Fruit fly (Drosophila melanogaster): Measurements from ENCODE around the gene sds22.
A peak's percentile ranks its signal among the peaks of the same experiment; 100 is the strongest.

sds22 gene

dm6 chr3R:17391313-17391845 is at the start of gene sds22, which contains the start of gene Brf (continued):
- TF ChIP-seq CG17829 (tag; optimal IDR thresholded peaks at IDR 0.05) (peak; percentile 96), bab2 (GFP tag; optimal IDR thresholded peaks at IDR 0.05) (peak; percentile 97), CG3995 (GFP tag; optimal IDR thresholded peaks at IDR 0.05) (peak; percentile 77), en (GFP tag; optimal IDR thresholded peaks at IDR 0.05) (peak; percentile 83), CG4404 (GFP tag; IDR thresholded peaks at IDR 0.05) (peak; percentile 95), CG42726 (GFP tag; IDR thresholded peaks at IDR 0.05; ENCODE audit: partially characterized antibody) (no peak), pzg (GFP tag; optimal IDR thresholded peaks at IDR 0.05) (peak; percentile 66), Bgb (GFP tag; IDR thresholded peaks at IDR 0.05; ENCODE audit: partially characterized antibody) (peak; percentile 74), corto (GFP tag; optimal IDR thresholded peaks at IDR 0.05) (peak; percentile 85), unpg (GFP tag; optimal IDR thresholded peaks at IDR 0.05) (peak; percentile 96), CG14441 (GFP tag; IDR thresholded peaks at IDR 0.05) (peak; percentile 91), knrl (GFP tag; IDR thresholded peaks at IDR 0.05; ENCODE audit: partially characterized antibody) (peak; percentile 87), Fer3 (tag; optimal IDR thresholded peaks at IDR 0.05) (peak; percentile 94), CG7987 (GFP tag; optimal IDR thresholded peaks at IDR 0.05) (peak; percentile 70), odd (GFP tag; optimal IDR thresholded peaks at IDR 0.05) (peak; percentile 88), TFAM (GFP tag; optimal IDR thresholded peaks at IDR 0.05) (peak; percentile 67), CG14667 (GFP tag; IDR thresholded peaks at IDR 0.05) (peak; percentile 94), ro (GFP tag; IDR thresholded peaks at IDR 0.05) (peak; percentile 84; the same call in 1 of the 2 replicates), gsb (GFP tag; IDR thresholded peaks at IDR 0.05) (peak; percentile 75), Kr (GFP tag; optimal IDR thresholded peaks at IDR 0.05) (peak; percentile 33), Dll (GFP tag; IDR thresholded peaks at IDR 0.05; ENCODE audit: partially characterized antibody) (peak; percentile 89), az2 (GFP tag; optimal IDR thresholded peaks at IDR 0.05) (peak; percentile 96), CG1024 (GFP tag; IDR thresholded peaks at IDR 0.05) (peak; percentile 86), Fer1 (GFP tag; optimal IDR thresholded peaks at IDR 0.05) (peak; percentile 93), D (optimal IDR thresholded peaks at IDR 0.05) (no peak), D (GFP tag; optimal IDR thresholded peaks at IDR 0.05) (peak; percentile 90), HHEX (GFP tag; optimal IDR thresholded peaks at IDR 0.05) (peak; percentile 92), scrt (GFP tag; optimal IDR thresholded peaks at IDR 0.05) (peak; percentile 91), eve (GFP tag; optimal IDR thresholded peaks at IDR 0.05) (peak in 1 of 2 experiments; percentile 95), twi (tag; optimal IDR thresholded peaks at IDR 0.05) (peak; percentile 94), C15 (GFP tag; IDR thresholded peaks at IDR 0.05) (peak; percentile 87; the same call in 2 of the 3 replicates), CG17802 (tag; optimal IDR thresholded peaks at IDR 0.05) (peak; percentile 81), Hmx (GFP tag; optimal IDR thresholded peaks at IDR 0.05) (peak; percentile 90), CG2129 (GFP tag; IDR thresholded peaks at IDR 0.05; ENCODE audit: partially characterized antibody) (peak; percentile 62), dpn (GFP tag; optimal IDR thresholded peaks at IDR 0.05) (peak; percentile 97), Hr3 (GFP tag; optimal IDR thresholded peaks at IDR 0.05) (peak; percentile 98), D19B (GFP tag; optimal IDR thresholded peaks at IDR 0.05) (peak; percentile 87), ranshi (GFP tag; IDR thresholded peaks at IDR 0.05) (peak; percentile 95), CG7786 (GFP tag; optimal IDR thresholded peaks at IDR 0.05) (peak; percentile 95), CG10979 (tag; optimal IDR thresholded peaks at IDR 0.05) (peak; percentile 92), hb (GFP tag; IDR thresholded peaks at IDR 0.05; ENCODE audit: partially characterized antibody) (no peak), E2f2 (GFP tag; IDR thresholded peaks at IDR 0.05) (peak; percentile 73), CG1233 (GFP tag; optimal IDR thresholded peaks at IDR 0.05) (peak; percentile 95), fu2 (GFP tag; optimal IDR thresholded peaks at IDR 0.05) (peak; percentile 96), sc (optimal IDR thresholded peaks at IDR 0.05) (no peak), sc (GFP tag; optimal IDR thresholded peaks at IDR 0.05) (peak; percentile 88), Opbp (GFP tag; IDR thresholded peaks at IDR 0.05; ENCODE audit: partially characterized antibody) (peak; percentile 53; the same call in 1 of the 3 replicates), da (GFP tag; optimal IDR thresholded peaks at IDR 0.05) (peak; percentile 87), ab (GFP tag; optimal IDR thresholded peaks at IDR 0.05) (peak; percentile 89), H2.0 (GFP tag; IDR thresholded peaks at IDR 0.05) (peak; percentile 84)

Data from whole organism, embryonic.